Fruit fly (Drosophila melanogaster): ENCODE data around the gene Mur89F.

DNA sequence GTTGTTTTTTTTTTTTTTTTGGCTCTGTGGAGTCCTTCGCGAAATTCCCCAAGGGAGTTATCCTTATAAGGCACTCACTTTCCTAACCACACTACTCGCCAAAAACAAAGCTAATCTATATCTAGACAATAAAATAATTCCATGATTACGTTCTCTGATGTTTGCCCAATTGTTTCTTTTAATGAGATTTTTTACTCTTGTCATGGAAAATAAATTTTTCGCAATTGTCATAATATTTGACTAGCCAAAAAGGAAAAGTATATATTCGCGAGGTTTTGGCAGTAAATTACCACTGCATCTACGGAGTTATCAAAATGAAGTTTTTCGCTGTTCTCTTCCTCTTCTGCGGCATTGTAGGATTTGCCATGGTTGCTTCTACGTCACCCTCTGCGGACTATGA, 81.8 kb downstream of the Mur89F start, which contains the start of gene CG34278:
- no peak for TF ChIP-seq CG8478 (optimal IDR thresholded peaks at IDR 0.05)
- TF ChIP-seq CTCF (optimal IDR thresholded peaks at IDR 0.05) = no peak

All from S2 (cell line).